Worm (Caenorhabditis elegans) whole organism, midembryonic: Measurements from ENCODE around the gene nhl-1.
A peak's percentile ranks its signal among the peaks of the same experiment; 100 is the strongest.

Experiments
- T22C8.4 ChIP-seq: fragments of 200-800 bp; sonication (Bioruptor generic); IDR thresholded peaks from 2 replicates; pipeline ENCODE4 v1.3.6; 2022; ENCODE audit warnings: missing genetic modification characterization, missing compliant biosample characterization
- cog-1 ChIP-seq: sonication (generic microtip); optimal IDR thresholded peaks from 2 replicates; lab custom pipeline; 2016; ENCODE audit warnings: missing genetic modification characterization, missing compliant biosample characterization
- flt-1 ChIP-seq: fragments of 200-800 bp; sonication (Bioruptor generic); IDR thresholded peaks from 2 replicates; pipeline ENCODE4 v1.3.6; 2022; ENCODE audit warnings: missing genetic modification characterization, missing compliant biosample characterization
- klf-2 ChIP-seq: fragments of 200-800 bp; sonication (Bioruptor generic); conservative IDR thresholded peaks from 2 replicates; pipeline ENCODE4 v1.3.6; 2022; ENCODE audit warnings: missing genetic modification reagents, missing genetic modification characterization, missing compliant biosample characterization
- med-1 ChIP-seq: sonication (generic microtip); optimal IDR thresholded peaks from 2 replicates; lab custom pipeline; 2017; ENCODE audit warnings: missing genetic modification characterization, mild to moderate bottlenecking, missing compliant biosample characterization, antibody characterized with exemption, missing genetic modification reagents; ENCODE audit not compliant: insufficient read depth
- ref-1 ChIP-seq: fragments of 200-800 bp; sonication (Bioruptor generic); conservative IDR thresholded peaks from 2 replicates; pipeline ENCODE4 v1.3.6; 2022; ENCODE audit warnings: missing genetic modification reagents, missing genetic modification characterization, missing compliant biosample characterization
- tab-1 ChIP-seq: fragments of 200-800 bp; sonication (Bioruptor generic); IDR thresholded peaks from 2 replicates; pipeline ENCODE4 v1.3.6; 2022; ENCODE audit warnings: missing genetic modification characterization, missing compliant biosample characterization
- ztf-23 ChIP-seq: fragments of 200-800 bp; sonication (Bioruptor generic); IDR thresholded peaks from 2 replicates; pipeline ENCODE4 v1.3.6; 2022; ENCODE audit warnings: missing genetic modification reagents, missing genetic modification characterization, missing compliant biosample characterization
- ztf-29 ChIP-seq: fragments of 200-800 bp; sonication (Bioruptor generic); IDR thresholded peaks from 2 replicates; pipeline ENCODE4 v1.3.6; 2022; ENCODE audit warnings: missing genetic modification reagents, missing genetic modification characterization, missing compliant biosample characterization

Gene nhl-1

ce11 chrIII:9162634-9163118, 9.0 kb upstream of the nhl-1 start, which contains the start of gene dgk-3:
Gene dgk-3 (plus strand): TSS chrIII:9163068.
- TF ChIP-seq tab-1: no peak
- no peak for TF ChIP-seq flt-1 (GFP tag; lab: Robert Waterston, UW)
- no peak for TF ChIP-seq klf-2
- no peak for TF ChIP-seq ref-1 (GFP tag; lab: Robert Waterston, UW)

DNA sequence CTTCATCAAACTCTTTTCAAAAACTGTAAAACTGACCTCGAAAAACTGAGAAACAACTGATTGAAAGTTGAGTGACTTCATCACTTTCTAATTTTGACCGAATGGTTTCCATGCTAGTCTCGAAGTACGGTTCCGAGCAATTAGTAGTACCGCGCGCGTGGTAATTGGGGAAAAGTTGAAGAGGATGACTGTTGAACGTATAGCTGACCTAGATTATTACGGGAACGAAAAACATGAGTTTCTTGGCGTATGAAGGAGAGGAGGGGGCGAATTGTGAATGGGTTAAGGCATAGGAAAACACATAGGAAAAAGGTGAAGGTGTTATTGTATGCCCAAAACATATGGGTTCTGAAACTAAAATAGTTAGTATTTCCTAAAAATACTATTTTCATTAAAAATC, 7.8 kb upstream of the nhl-1 start, which contains the start of gene ptr-9:
ptr-9 (minus strand) TSS at position 101 of the 400 bp plus-strand sequence.
- TF ChIP-seq flt-1 (GFP tag; lab: Robert Waterston, UW) (no peak), ztf-23 (GFP tag; lab: Robert Waterston, UW) (no peak), T22C8.4 (GFP tag; lab: Robert Waterston, UW) (no peak), med-1 (GFP tag; lab: Kevin White, UChicago) (no peak), cog-1 (no peak), ztf-29 (GFP tag; lab: Robert Waterston, UW) (no peak), klf-2 (no peak), tab-1 (no peak), ref-1 (GFP tag; lab: Robert Waterston, UW) (no peak)

ce11 chrIII:9154766-9155165, 1.1 kb upstream of the nhl-1 start, which contains the start of gene irld-34:
Gene irld-34 (plus strand): TSS chrIII:9155066.
- TF ChIP-seq tab-1: no peak
- TF ChIP-seq ref-1 (GFP tag; lab: Robert Waterston, UW): no peak
- no peak for TF ChIP-seq med-1 (GFP tag; lab: Kevin White, UChicago)
- TF ChIP-seq ztf-23 (GFP tag; lab: Robert Waterston, UW): no peak
- no peak for TF ChIP-seq T22C8.4 (GFP tag; lab: Robert Waterston, UW)
- no peak for TF ChIP-seq cog-1
- no peak for TF ChIP-seq flt-1 (GFP tag; lab: Robert Waterston, UW)
- TF ChIP-seq ztf-29 (GFP tag; lab: Robert Waterston, UW): no peak
- TF ChIP-seq klf-2: no peak

DNA sequence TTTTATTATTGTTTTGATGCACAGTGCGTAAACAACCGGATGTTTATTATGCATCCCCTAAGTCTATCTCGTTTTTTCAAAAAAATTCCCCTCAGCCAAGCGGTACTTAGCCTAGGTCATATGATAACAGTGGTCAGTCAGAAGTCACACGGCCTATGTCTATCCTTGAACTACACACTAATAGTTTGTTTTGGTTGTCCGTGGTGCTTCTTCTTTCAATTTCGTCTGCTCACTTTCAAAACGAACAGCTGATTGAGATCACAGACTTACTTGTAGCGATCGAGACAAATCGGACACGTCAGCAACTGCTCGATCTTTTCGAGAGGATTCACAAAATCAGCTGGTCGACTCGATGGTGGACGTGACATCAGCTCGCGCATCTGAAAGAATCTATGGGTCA, 759 bp downstream of the nhl-1 start:
- TF ChIP-seq T22C8.4 (GFP tag; lab: Robert Waterston, UW) (no peak), cog-1 (no peak)

ce11 chrIII:9151782-9152181, 1.9 kb downstream of the nhl-1 start:
- TF ChIP-seq med-1 (GFP tag; lab: Kevin White, UChicago): no peak
- TF ChIP-seq ref-1 (GFP tag; lab: Robert Waterston, UW): no peak
- no peak for TF ChIP-seq ztf-23 (GFP tag; lab: Robert Waterston, UW)
- TF ChIP-seq klf-2: no peak
- TF ChIP-seq ztf-29 (GFP tag; lab: Robert Waterston, UW): no peak
- TF ChIP-seq cog-1: no peak
- TF ChIP-seq T22C8.4 (GFP tag; lab: Robert Waterston, UW): no peak
- no peak for TF ChIP-seq flt-1 (GFP tag; lab: Robert Waterston, UW)
- TF ChIP-seq tab-1: no peak

DNA sequence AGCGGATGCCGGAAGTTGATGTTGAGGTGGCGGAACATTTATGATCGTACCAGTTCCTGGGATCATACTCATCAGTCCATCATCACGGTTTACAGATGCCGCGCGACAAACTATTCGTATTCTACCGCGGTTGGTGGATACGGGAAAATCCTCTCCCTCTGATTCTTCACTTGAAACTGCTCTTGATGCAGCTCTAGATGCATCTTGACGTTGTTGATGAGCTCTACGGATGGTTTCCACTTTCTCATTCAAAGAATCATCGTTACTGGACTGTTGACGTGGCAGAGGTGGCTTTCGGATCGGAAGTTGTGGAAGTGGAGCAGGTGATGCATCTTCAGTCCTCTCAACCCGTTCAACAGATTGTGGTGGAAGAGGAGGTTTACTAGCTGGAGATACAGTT, 4.6 kb downstream of the nhl-1 start:
- TF ChIP-seq flt-1 (GFP tag; lab: Robert Waterston, UW): no peak
- TF ChIP-seq ztf-23 (GFP tag; lab: Robert Waterston, UW): no peak
- no peak for TF ChIP-seq ztf-29 (GFP tag; lab: Robert Waterston, UW)
- TF ChIP-seq med-1 (GFP tag; lab: Kevin White, UChicago): no peak
- no peak for TF ChIP-seq klf-2
- no peak for TF ChIP-seq ref-1 (GFP tag; lab: Robert Waterston, UW)
- TF ChIP-seq cog-1: no peak
- no peak for TF ChIP-seq tab-1
- TF ChIP-seq T22C8.4 (GFP tag; lab: Robert Waterston, UW): no peak

- TF ChIP-seq ref-1 (GFP tag; lab: Robert Waterston, UW) (no peak), flt-1 (GFP tag; lab: Robert Waterston, UW) (no peak), med-1 (GFP tag; lab: Kevin White, UChicago) (no peak)
Measured at ce11 chrIII:9145765-9146164, 7.9 kb downstream of the nhl-1 start, which contains the start of gene ZK512.8. Gene ZK512.8 (plus strand): TSS chrIII:9146065.

DNA sequence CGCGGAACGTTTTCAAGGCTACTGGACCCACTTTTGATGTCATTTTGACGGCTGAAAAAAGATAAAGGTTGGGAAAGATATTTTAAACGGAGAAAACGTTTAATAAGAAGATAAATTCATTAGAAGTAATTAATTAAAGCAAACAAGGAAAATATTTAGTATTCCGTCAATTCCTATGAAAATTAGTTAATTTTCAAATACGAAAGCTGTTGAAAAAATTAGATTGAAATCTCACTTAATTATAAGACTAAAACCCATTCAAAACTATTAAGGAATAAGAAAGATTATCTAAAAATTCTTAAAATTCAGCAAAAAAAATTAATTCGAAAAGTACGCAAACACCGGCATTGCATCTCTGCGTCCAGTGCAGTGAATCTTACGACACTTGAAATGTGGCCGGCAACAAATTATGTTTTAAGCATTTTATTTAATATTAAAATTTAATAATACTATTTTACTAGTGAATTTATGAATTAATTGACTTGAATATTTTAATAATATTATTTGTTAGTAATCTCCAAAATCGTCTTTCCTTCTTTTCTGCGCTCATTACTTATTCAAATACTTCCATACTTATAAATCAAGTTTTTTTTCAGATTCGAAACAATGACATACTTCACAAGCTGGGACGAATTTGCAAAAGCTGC, 8.8 kb downstream of the nhl-1 start, which contains the start of the genes ZK512.2 and ZK512.4:
ZK512.2 (minus strand) TSS at position 51 of the 647 bp plus-strand sequence.
ZK512.4 (plus strand) TSS at position 597 of the 647 bp plus-strand sequence.
- TF ChIP-seq cog-1 (no peak), med-1 (GFP tag; lab: Kevin White, UChicago) (no peak), ref-1 (GFP tag; lab: Robert Waterston, UW) (no peak), flt-1 (GFP tag; lab: Robert Waterston, UW) (no peak), ztf-23 (GFP tag; lab: Robert Waterston, UW) (no peak), klf-2 (no peak), ztf-29 (GFP tag; lab: Robert Waterston, UW) (no peak), tab-1 (no peak), T22C8.4 (GFP tag; lab: Robert Waterston, UW) (no peak)

DNA sequence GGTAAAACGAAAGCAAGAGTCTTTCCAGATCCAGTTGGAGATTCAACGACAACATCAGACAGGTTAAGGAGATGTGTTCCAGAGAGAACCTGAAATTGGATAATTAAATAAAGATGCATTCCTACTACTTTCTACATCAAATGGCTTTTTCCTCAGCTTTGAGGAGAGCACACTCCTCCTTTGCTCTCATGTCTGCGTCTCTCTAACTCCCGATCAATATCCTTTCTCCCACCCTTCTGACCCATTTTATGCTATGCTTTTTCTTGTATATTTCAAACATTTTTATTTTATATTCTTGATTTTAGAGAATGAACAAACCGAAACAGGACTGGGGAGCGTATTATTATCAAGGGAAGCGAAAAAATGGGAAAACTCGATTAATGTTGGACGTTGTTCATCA, 9.8 kb downstream of the nhl-1 start, which contains the start of gene ZK512.11:
ZK512.11 (plus strand) TSS at position 301 of the 400 bp plus-strand sequence.
- TF ChIP-seq ztf-29 (GFP tag; lab: Robert Waterston, UW): no peak
- TF ChIP-seq cog-1: no peak
- peak; percentile 23; the same call in 1 of the 2 replicates for TF ChIP-seq T22C8.4 (GFP tag; lab: Robert Waterston, UW)

DNA sequence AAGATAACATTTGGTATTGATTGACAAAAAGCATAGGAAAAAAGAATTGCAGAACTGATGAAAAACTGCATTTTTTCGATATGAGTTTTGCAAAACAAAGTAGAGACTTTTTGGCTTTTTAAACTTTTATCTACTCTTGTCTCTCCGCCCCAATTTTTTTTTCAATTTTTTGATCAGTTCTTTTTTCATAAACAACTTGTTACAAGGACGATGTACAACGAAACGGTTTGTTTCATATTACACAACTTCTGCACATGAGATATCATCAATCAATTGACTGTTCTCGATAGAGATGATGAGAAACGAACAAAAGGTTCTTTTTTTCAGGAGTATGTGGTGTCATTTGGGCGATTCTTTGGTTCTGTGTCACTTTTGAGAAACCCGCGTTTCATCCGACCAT, 15.1 kb downstream of the nhl-1 start, which contains the start of gene ZK512.7:
ZK512.7 (minus strand) TSS at position 101 of the 400 bp plus-strand sequence.
- TF ChIP-seq ztf-29 (GFP tag; lab: Robert Waterston, UW): no peak
- TF ChIP-seq klf-2: no peak
- no peak for TF ChIP-seq ref-1 (GFP tag; lab: Robert Waterston, UW)
- TF ChIP-seq ztf-23 (GFP tag; lab: Robert Waterston, UW): no peak
- no peak for TF ChIP-seq cog-1
- no peak for TF ChIP-seq T22C8.4 (GFP tag; lab: Robert Waterston, UW)
- TF ChIP-seq flt-1 (GFP tag; lab: Robert Waterston, UW): no peak
- TF ChIP-seq tab-1: no peak
- TF ChIP-seq med-1 (GFP tag; lab: Kevin White, UChicago): no peak
